Worm (Caenorhabditis elegans) whole organism, L2 larva: ENCODE data around the gene R01E6.2.

ENCODE experiments used
- F13H6.1 ChIP-seq: sonication (generic microtip); optimal IDR thresholded peaks from 2 replicates; lab custom pipeline; 2016; ENCODE audit warnings: missing genetic modification characterization, missing compliant biosample characterization
- R02D3.7 ChIP-seq: fragments of 150-350 bp; optimal IDR thresholded peaks from 2 replicates; lab custom pipeline; 2014; ENCODE audit warnings: missing biosample characterization, missing genetic modification characterization
- alr-1 ChIP-seq: fragments of 150-350 bp; optimal IDR thresholded peaks from 2 replicates; lab custom pipeline; 2014; ENCODE audit warnings: missing biosample characterization, missing genetic modification characterization
- aly-2 ChIP-seq: fragments of 150-350 bp; optimal IDR thresholded peaks from 2 replicates; lab custom pipeline; 2014; ENCODE audit warnings: missing biosample characterization, missing genetic modification characterization
- blmp-1 ChIP-seq: sonication (generic microtip); optimal IDR thresholded peaks from 2 replicates; lab custom pipeline; 2017; ENCODE audit warnings: missing genetic modification characterization, mild to moderate bottlenecking, missing compliant biosample characterization, antibody characterized with exemption, moderate library complexity; ENCODE audit not compliant: insufficient read depth
- ceh-16 ChIP-seq: fragments of 150-350 bp; optimal IDR thresholded peaks from 2 replicates; lab custom pipeline; 2014; ENCODE audit warnings: missing biosample characterization, missing genetic modification characterization
- ceh-82 ChIP-seq: fragments of 150-350 bp; optimal IDR thresholded peaks from 2 replicates; lab custom pipeline; 2014; ENCODE audit warnings: missing biosample characterization, missing genetic modification characterization
- crh-2 ChIP-seq: sonication (generic microtip); optimal IDR thresholded peaks from 2 replicates; lab custom pipeline; 2017; ENCODE audit warnings: missing biosample characterization, missing genetic modification characterization
- dmd-4 ChIP-seq: sonication (generic microtip); optimal IDR thresholded peaks from 2 replicates; lab custom pipeline; 2017; ENCODE audit warnings: missing biosample characterization, missing genetic modification characterization
- elt-3 ChIP-seq: sonication (generic microtip); optimal IDR thresholded peaks from 2 replicates; lab custom pipeline; 2017; ENCODE audit warnings: missing biosample characterization, missing genetic modification characterization
- fos-1 ChIP-seq: fragments of 150-350 bp; optimal IDR thresholded peaks from 2 replicates; lab custom pipeline; 2014; ENCODE audit warnings: missing biosample characterization, missing genetic modification characterization
- gmeb-1 ChIP-seq: fragments of 150-350 bp; optimal IDR thresholded peaks from 2 replicates; lab custom pipeline; 2014; ENCODE audit warnings: missing biosample characterization, missing genetic modification characterization
- lin-11 ChIP-seq: fragments of 150-350 bp; sonication (generic microtip); optimal IDR thresholded peaks from 2 replicates; lab custom pipeline; 2014; ENCODE audit warnings: missing biosample characterization, missing genetic modification characterization, inconsistent platforms, mixed read lengths
- lin-13 ChIP-seq: fragments of 150-350 bp; optimal IDR thresholded peaks from 2 replicates; lab custom pipeline; 2014; ENCODE audit warnings: missing biosample characterization, missing genetic modification reagents, missing genetic modification characterization
- lin-39 ChIP-seq: fragments of 150-350 bp; optimal IDR thresholded peaks from 2 replicates; lab custom pipeline; 2014; ENCODE audit warnings: missing biosample characterization, missing genetic modification reagents, missing genetic modification characterization
- lsy-2 ChIP-seq, 2 experiments: fragments of 150-350 bp in 1 of 2; sonication (generic microtip) in 1 of 2; optimal IDR thresholded peaks; 2 replicates each; lab custom pipeline; 2014 to 2017; ENCODE audit warnings: missing biosample characterization in 2 of 2, missing genetic modification characterization in 2 of 2
- mab-5 ChIP-seq: fragments of 150-350 bp; optimal IDR thresholded peaks from 2 replicates; lab custom pipeline; 2014; ENCODE audit warnings: missing biosample characterization, missing genetic modification characterization
- mdl-1 ChIP-seq, 2 experiments: fragments of 150-350 bp in 1 of 2; sonication (generic microtip) in 1 of 2; optimal IDR thresholded peaks; 2 replicates each; lab custom pipeline; 2017; ENCODE audit warnings: missing biosample characterization in 2 of 2, missing genetic modification characterization in 2 of 2
- nhr-12 ChIP-seq: fragments of 150-350 bp; optimal IDR thresholded peaks from 2 replicates; lab custom pipeline; 2014; ENCODE audit warnings: missing biosample characterization, missing genetic modification characterization
- nhr-129 ChIP-seq: fragments of 150-350 bp; optimal IDR thresholded peaks from 2 replicates; lab custom pipeline; 2014; ENCODE audit warnings: missing biosample characterization, missing genetic modification characterization
- nhr-21 ChIP-seq: fragments of 150-350 bp; optimal IDR thresholded peaks from 2 replicates; lab custom pipeline; 2014; ENCODE audit warnings: missing biosample characterization, missing genetic modification characterization
- nhr-25 ChIP-seq: fragments of 150-350 bp; sonication (generic microtip); optimal IDR thresholded peaks from 3 replicates; lab custom pipeline; 2014; ENCODE audit warnings: missing biosample characterization, missing genetic modification characterization
- nhr-6 ChIP-seq: fragments of 150-350 bp; optimal IDR thresholded peaks from 2 replicates; lab custom pipeline; 2014; ENCODE audit warnings: missing biosample characterization, missing genetic modification characterization
- nhr-77 ChIP-seq: fragments of 150-350 bp; optimal IDR thresholded peaks from 2 replicates; lab custom pipeline; 2014; ENCODE audit warnings: missing biosample characterization, missing genetic modification characterization
- peb-1 ChIP-seq: fragments of 150-350 bp; optimal IDR thresholded peaks from 2 replicates; lab custom pipeline; 2014; ENCODE audit warnings: missing biosample characterization, missing genetic modification characterization
- sem-4 ChIP-seq: fragments of 150-350 bp; optimal IDR thresholded peaks from 2 replicates; lab custom pipeline; 2014; ENCODE audit warnings: missing biosample characterization, missing genetic modification reagents, missing genetic modification characterization
- sma-3 ChIP-seq: sonication (generic microtip); optimal IDR thresholded peaks from 2 replicates; lab custom pipeline; 2016; ENCODE audit warnings: missing genetic modification reagents, missing genetic modification characterization, missing compliant biosample characterization
- sma-9 ChIP-seq, 2 experiments: fragments of 150-350 bp in 1 of 2; sonication (generic microtip) in 1 of 2; optimal IDR thresholded peaks; 2 replicates each; lab custom pipeline; 2014 to 2016; ENCODE audit warnings: missing genetic modification characterization in 2 of 2, mild to moderate bottlenecking in 1 of 2, missing biosample characterization in 1 of 2, missing compliant biosample characterization in 1 of 2, missing genetic modification reagents in 1 of 2, moderate library complexity in 1 of 2
- snpc-4 ChIP-seq: fragments of 150-350 bp; optimal IDR thresholded peaks from 2 replicates; lab custom pipeline; 2014; ENCODE audit warnings: missing biosample characterization, missing genetic modification characterization
- unc-39 ChIP-seq: fragments of 150-350 bp; optimal IDR thresholded peaks from 2 replicates; lab custom pipeline; 2014; ENCODE audit warnings: missing biosample characterization, missing genetic modification characterization
- unc-55 ChIP-seq: fragments of 150-350 bp; sonication (generic microtip); optimal IDR thresholded peaks from 3 replicates; lab custom pipeline; 2014; ENCODE audit warnings: missing biosample characterization, missing genetic modification reagents, missing genetic modification characterization
- unc-62 ChIP-seq: fragments of 150-350 bp; optimal IDR thresholded peaks from 2 replicates; lab custom pipeline; 2014; ENCODE audit warnings: missing biosample characterization, missing genetic modification reagents, missing genetic modification characterization
- zag-1 ChIP-seq: fragments of 150-350 bp; optimal IDR thresholded peaks from 2 replicates; lab custom pipeline; 2014; ENCODE audit warnings: missing biosample characterization, missing genetic modification characterization
- ztf-1 ChIP-seq: fragments of 200-800 bp; sonication (Bioruptor generic); conservative IDR thresholded peaks from 2 replicates; pipeline ENCODE4 v1.3.6; 2022; ENCODE audit warnings: missing genetic modification characterization, missing compliant biosample characterization
- ztf-4 ChIP-seq: fragments of 150-350 bp; optimal IDR thresholded peaks from 2 replicates; lab custom pipeline; 2014; ENCODE audit warnings: missing biosample characterization, missing genetic modification characterization

Gene R01E6.2

DNA sequence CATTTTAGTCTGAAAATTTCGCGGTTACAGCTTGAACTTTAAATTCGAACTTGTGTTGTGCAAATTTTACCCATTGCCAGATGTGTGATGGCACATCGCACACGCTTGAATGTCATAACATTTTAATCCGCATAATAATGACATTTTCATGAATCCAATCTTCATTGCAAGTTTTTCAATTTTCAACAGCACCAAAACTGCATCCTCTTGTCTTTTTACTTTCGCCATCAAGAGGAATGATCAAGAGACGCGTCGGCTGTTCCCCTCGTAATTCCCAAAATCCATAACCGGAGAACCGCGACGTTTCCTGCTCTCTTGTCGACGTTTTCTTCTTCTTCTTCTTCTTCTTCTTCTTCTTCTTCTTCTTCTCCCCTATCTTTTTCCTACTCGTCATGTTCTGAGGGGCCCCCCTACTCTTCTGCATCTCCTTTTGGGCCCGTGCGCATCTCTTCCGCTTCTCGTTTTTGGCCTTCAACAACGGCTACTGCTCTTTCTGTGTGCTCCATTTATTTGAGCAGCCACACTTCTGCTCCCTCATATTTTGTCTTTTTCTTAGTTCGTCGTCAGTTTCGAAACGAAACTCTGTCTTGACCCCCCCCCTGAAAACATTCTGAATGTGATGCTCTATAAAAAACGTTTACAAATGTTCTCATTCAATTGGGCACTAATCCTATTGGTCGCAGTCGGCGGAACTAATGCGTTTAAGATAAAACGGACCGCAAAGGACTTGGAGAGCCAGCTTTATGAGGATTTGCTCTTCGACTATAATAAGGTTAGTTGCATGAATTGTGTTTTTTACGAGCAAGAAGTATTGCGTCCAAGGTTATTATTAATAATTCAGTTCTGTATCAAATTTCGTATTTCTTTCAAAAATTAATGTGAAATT is 33.7 kb downstream of the R01E6.2 start, which contains the start of gene acr-12:
acr-12 (plus strand) TSS at position 430 of the 886 bp plus-strand sequence.
- TF ChIP-seq unc-39 (no peak), sma-9 (GFP tag; optimal IDR thresholded peaks at IDR 0.05; lab: Kevin White, UChicago) (peak; percentile 2), sma-9 (tag; optimal IDR thresholded peaks at IDR 0.05; lab: Kevin White, UChicago) (no peak), unc-55 (peak; percentile 17)

DNA sequence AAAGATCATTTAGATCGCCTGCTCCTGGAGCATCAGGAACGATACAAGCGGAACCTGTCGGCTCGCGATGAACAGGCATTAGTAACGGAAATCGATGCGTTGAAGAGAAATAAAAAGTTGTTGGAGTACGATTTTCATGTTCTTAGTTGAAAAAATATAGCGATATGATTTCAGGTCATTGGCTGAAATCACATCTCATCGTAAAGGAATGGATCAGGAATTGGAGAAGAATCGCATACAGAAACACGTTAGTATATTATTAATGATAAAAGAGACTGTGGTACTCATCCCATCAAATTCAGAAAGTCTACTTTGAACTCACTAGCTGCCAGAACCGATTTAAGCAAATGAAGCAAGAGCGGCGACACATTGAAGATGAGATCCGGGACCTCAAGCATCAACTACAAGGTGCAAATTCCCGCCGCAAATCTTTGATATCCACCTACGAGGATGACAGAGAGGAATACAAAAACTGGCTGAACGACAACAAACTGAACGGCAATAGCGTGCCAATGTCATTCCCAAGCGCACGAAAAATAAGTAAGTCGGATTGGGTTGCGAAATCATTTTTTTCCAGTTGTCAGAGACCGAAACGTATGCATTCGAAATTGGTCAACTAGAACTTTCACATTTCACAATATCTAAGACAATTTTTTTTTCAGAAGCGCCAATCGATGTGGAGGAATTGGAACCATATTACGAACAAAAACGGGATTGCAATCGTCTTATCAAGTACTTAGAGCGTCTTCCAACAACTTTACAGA is 36.1 kb downstream of the R01E6.2 start:
- TF ChIP-seq blmp-1 (tag; lab: Kevin White, UChicago): no peak
- no peak for TF ChIP-seq fos-1 (tag; lab: Kevin White, UChicago)
- no peak for TF ChIP-seq alr-1
- no peak for TF ChIP-seq nhr-77 (tag; lab: Kevin White, UChicago)
- TF ChIP-seq zag-1 (tag; lab: Kevin White, UChicago): no peak
- TF ChIP-seq ceh-16 (tag; lab: Kevin White, UChicago): no peak
- no peak for TF ChIP-seq lin-11 (tag; lab: Kevin White, UChicago)
- no peak for TF ChIP-seq unc-62 (GFP tag; lab: Kevin White, UChicago)
- TF ChIP-seq aly-2: no peak
- TF ChIP-seq ceh-82 (tag; lab: Kevin White, UChicago): no peak
- TF ChIP-seq nhr-6 (tag; lab: Kevin White, UChicago): no peak
- TF ChIP-seq nhr-21 (tag; lab: Kevin White, UChicago): no peak
- TF ChIP-seq mab-5: no peak
- no peak for TF ChIP-seq peb-1 (tag; lab: Kevin White, UChicago)
- TF ChIP-seq elt-3: no peak
- no peak for TF ChIP-seq ztf-4
- no peak for TF ChIP-seq snpc-4
- TF ChIP-seq lin-39: no peak
- TF ChIP-seq nhr-25: no peak
- TF ChIP-seq lin-13 (GFP tag; lab: Kevin White, UChicago): no peak

DNA sequence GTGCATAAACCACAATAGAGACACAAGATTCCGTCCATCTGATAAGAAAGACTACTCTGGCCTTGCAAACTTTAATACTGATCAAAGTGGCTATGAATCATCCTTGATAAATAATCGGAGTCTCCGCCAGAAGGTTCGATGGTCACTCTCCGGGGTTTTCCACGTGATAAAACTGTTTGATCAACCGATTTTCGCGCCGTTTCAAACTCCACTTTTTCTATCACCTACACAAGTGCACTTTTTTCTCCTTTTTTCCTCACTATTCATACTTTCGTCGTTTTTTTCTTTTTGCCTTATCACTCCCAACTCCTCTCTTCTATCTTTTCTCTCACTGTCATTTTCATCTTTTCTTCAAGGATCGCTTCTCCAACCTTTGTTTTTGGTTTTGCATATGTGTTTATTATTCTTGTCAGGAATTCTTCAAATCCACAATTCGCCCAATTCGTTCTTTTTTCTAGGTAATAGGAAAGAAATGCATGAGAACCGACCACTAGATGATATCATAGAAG is 37.7 kb downstream of the R01E6.2 start, which contains the start of gene F18H3.4:
F18H3.4 (plus strand) TSS at position 459 of the 509 bp plus-strand sequence.
- TF ChIP-seq sma-3 (peak; percentile 91), dmd-4 (no peak), fos-1 (tag; lab: Kevin White, UChicago) (peak; percentile 98), nhr-25 (peak; percentile 5), F13H6.1 (tag; lab: Kevin White, UChicago) (peak; percentile 93), sma-9 (GFP tag; optimal IDR thresholded peaks at IDR 0.05; lab: Kevin White, UChicago) (peak; percentile 96), sma-9 (tag; optimal IDR thresholded peaks at IDR 0.05; lab: Kevin White, UChicago) (no peak), ceh-82 (tag; lab: Kevin White, UChicago) (no peak), sem-4 (tag; lab: Kevin White, UChicago) (peak; percentile 16), gmeb-1 (tag; lab: Kevin White, UChicago) (peak; percentile 70), zag-1 (tag; lab: Kevin White, UChicago) (no peak), nhr-21 (tag; lab: Kevin White, UChicago) (peak; percentile 64), R02D3.7 (tag; lab: Kevin White, UChicago) (no peak), unc-55 (no peak), nhr-129 (peak; percentile 58), nhr-12 (tag; lab: Kevin White, UChicago) (no peak), lsy-2 (tag; optimal IDR thresholded peaks at IDR 0.05; lab: Kevin White, UChicago) (peak in 1 of 2 experiments; percentile 24), ztf-1 (no peak), mab-5 (no peak), mdl-1 (tag; optimal IDR thresholded peaks at IDR 0.05; lab: Kevin White, UChicago) (peak; percentile 30 to 79), crh-2 (tag; lab: Kevin White, UChicago) (peak; percentile 77)
